Worm (Caenorhabditis elegans): ENCODE results near the gene pnp-1.

Gene pnp-1

DNA sequence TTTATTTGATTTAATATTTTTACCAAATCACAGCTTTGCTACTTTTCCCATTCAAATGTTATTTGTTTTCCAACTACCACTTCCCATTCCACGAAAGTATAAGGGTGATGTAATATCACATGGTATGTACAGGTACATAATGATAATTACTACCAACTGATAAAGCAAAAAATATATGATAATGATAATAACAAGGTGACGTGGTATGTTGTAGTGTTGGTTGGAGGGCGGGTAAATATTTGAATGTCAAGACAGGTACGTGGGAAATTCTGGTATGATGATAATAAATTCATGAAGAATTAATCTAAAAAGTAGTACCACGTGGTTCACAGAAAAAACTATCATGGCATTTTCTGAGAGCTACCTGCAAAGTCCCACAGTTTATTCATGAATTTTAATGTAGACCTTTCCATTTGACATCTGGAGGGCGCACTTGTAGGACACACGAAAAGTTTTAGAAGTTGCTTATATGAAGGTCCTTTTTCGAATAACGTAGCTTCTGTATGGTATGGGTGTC lies 6.2 kb downstream of the pnp-1 start (continued):
- TF ChIP-seq daf-19 (GFP tag; conservative IDR thresholded peaks at IDR 0.05) (no peak), F49E8.2 (tag; optimal IDR thresholded peaks at IDR 0.05; ENCODE audit: borderline replicate concordance) (no peak), aha-1 (tag) (peak; percentile 56), nhr-77 (tag; optimal IDR thresholded peaks at IDR 0.05) (peak; percentile 33), R02D3.7 (tag; optimal IDR thresholded peaks at IDR 0.05) (no peak), lir-3 (tag; optimal IDR thresholded peaks at IDR 0.05) (no peak), pha-4 (GFP tag; IDR thresholded peaks at IDR 0.05) (no peak; the same call in 1 of the 2 replicates), pha-4 (tag; optimal IDR thresholded peaks at IDR 0.05) (no peak), zip-2 (tag; optimal IDR thresholded peaks at IDR 0.05) (peak; percentile 58), D1046.2 (GFP tag; IDR thresholded peaks at IDR 0.05) (no peak), ceh-62 (tag; optimal IDR thresholded peaks at IDR 0.05) (no peak), zag-1 (tag; optimal IDR thresholded peaks at IDR 0.05) (no peak), mdl-1 (tag; optimal IDR thresholded peaks at IDR 0.05) (peak in 1 of 2 experiments; percentile 71), skn-1 (tag; optimal IDR thresholded peaks at IDR 0.05) (no peak), pqm-1 (tag; optimal IDR thresholded peaks at IDR 0.05) (peak; percentile 97), sdz-12 (GFP tag; optimal IDR thresholded peaks at IDR 0.05) (no peak), jun-1 (tag; optimal IDR thresholded peaks at IDR 0.05) (peak; percentile 36), T26A8.4 (GFP tag; IDR thresholded peaks at IDR 0.05) (no peak; the same call in 1 of the 2 replicates), tag-97 (GFP tag; IDR thresholded peaks at IDR 0.05) (no peak), mes-2 (tag; optimal IDR thresholded peaks at IDR 0.05; ENCODE audit: poor library complexity, severe bottlenecking) (peak; percentile 36), php-3 (GFP tag; IDR thresholded peaks at IDR 0.05) (peak; percentile 70), ztf-7 (tag; optimal IDR thresholded peaks at IDR 0.05) (peak; percentile 52), nhr-11 (tag; optimal IDR thresholded peaks at IDR 0.05) (no peak), mdt-29 (GFP tag; IDR thresholded peaks at IDR 0.05) (no peak), nhr-42 (GFP tag; IDR thresholded peaks at IDR 0.05) (0 out of 2 replicates have a peak, but pooled peaks have one; percentile 37), ceh-82 (tag; optimal IDR thresholded peaks at IDR 0.05) (no peak), ZK546.5 (tag; optimal IDR thresholded peaks at IDR 0.05) (no peak), hif-1 (tag; optimal IDR thresholded peaks at IDR 0.05) (peak in 1 of 2 experiments; percentile 28), dmd-8 (GFP tag; IDR thresholded peaks at IDR 0.05) (no peak), madf-9 (GFP tag; conservative IDR thresholded peaks at IDR 0.05) (no peak), F37D6.2 (tag; optimal IDR thresholded peaks at IDR 0.05) (no peak), spr-3 (GFP tag; optimal IDR thresholded peaks at IDR 0.05) (no peak), lin-38 (GFP tag; IDR thresholded peaks at IDR 0.05) (0 out of 2 replicates have a peak, but pooled peaks have one; percentile 30), dmd-9 (GFP tag; IDR thresholded peaks at IDR 0.05) (no peak), daf-8 (GFP tag; IDR thresholded peaks at IDR 0.05) (no peak), tra-1 (GFP tag; IDR thresholded peaks at IDR 0.05) (peak; percentile 49; the same call in 1 of the 2 replicates), nhr-10 (tag; optimal IDR thresholded peaks at IDR 0.05) (no peak), set-16 (GFP tag; IDR thresholded peaks at IDR 0.05) (no peak), fos-1 (tag; optimal IDR thresholded peaks at IDR 0.05) (peak; percentile 83), zfp-3 (GFP tag; conservative IDR thresholded peaks at IDR 0.05) (peak; percentile 65; the same call in 1 of the 2 replicates), attf-4 (tag; optimal IDR thresholded peaks at IDR 0.05) (no peak), Y105C5A.15 (GFP tag; IDR thresholded peaks at IDR 0.05) (no peak), lin-39 (tag; optimal IDR thresholded peaks at IDR 0.05) (no peak), ctbp-1 (GFP tag; IDR thresholded peaks at IDR 0.05) (no peak), mxl-2 (GFP tag; conservative IDR thresholded peaks at IDR 0.05) (no peak), nhr-76 (tag; optimal IDR thresholded peaks at IDR 0.05) (no peak), egl-27 (tag; optimal IDR thresholded peaks at IDR 0.05) (no peak), zip-11 (GFP tag; IDR thresholded peaks at IDR 0.05) (no peak), ztf-11 (tag; optimal IDR thresholded peaks at IDR 0.05) (no peak), fkh-10 (GFP tag; optimal IDR thresholded peaks at IDR 0.05) (no peak), cey-2 (tag; optimal IDR thresholded peaks at IDR 0.05; ENCODE audit: borderline replicate concordance, insufficient read depth) (no peak), daf-16 (GFP tag; optimal IDR thresholded peaks at IDR 0.05) (peak in 1 of 2 experiments; percentile 47), daf-16 (tag; optimal IDR thresholded peaks at IDR 0.05) (peak; percentile 98)
